Worm (Caenorhabditis elegans): ENCODE measurements around the gene Y43B11AL.1.

- TF ChIP-seq him-1 (tag; optimal IDR thresholded peaks at IDR 0.05) (no peak), dao-5 (tag; optimal IDR thresholded peaks at IDR 0.05) (no peak), W03F9.2 (tag; optimal IDR thresholded peaks at IDR 0.05) (no peak)
Measured at ce11 chrIV:7046641-7047361, 18.3 kb upstream of the Y43B11AL.1 start.
